Fruit fly (Drosophila melanogaster): ENCODE data around the gene CG5004.
A peak's percentile ranks its signal among the peaks of the same experiment; 100 is the strongest.

Gene CG5004

dm6 chrX:17147983-17148637, 40.7 kb downstream of the CG5004 start, which contains the start of gene RpS5a:
TSS of gene RpS5a (minus strand) at chrX:17148264.
- TF ChIP-seq Met (GFP tag; optimal IDR thresholded peaks at IDR 0.05) (peak; percentile 79), Hr38 (GFP tag; optimal IDR thresholded peaks at IDR 0.05) (no peak), Eip93F (GFP tag; optimal IDR thresholded peaks at IDR 0.05) (no peak), topi (GFP tag; optimal IDR thresholded peaks at IDR 0.05) (peak; percentile 79), acj6 (GFP tag; optimal IDR thresholded peaks at IDR 0.05) (peak; percentile 72), CG9139 (GFP tag; optimal IDR thresholded peaks at IDR 0.05) (peak; percentile 82), esn (GFP tag; optimal IDR thresholded peaks at IDR 0.05) (peak; percentile 78), CG8319 (GFP tag; optimal IDR thresholded peaks at IDR 0.05) (peak; percentile 80), CG15336 (GFP tag; IDR thresholded peaks at IDR 0.05) (peak; percentile 37), CG3032 (tag; optimal IDR thresholded peaks at IDR 0.05) (peak; percentile 66), CG11902 (GFP tag; optimal IDR thresholded peaks at IDR 0.05) (peak; percentile 65), dac (GFP tag; optimal IDR thresholded peaks at IDR 0.05) (peak; percentile 57), OdsH (GFP tag; optimal IDR thresholded peaks at IDR 0.05) (peak; percentile 75), Hr39 (GFP tag; optimal IDR thresholded peaks at IDR 0.05) (peak; percentile 79), eg (GFP tag; IDR thresholded peaks at IDR 0.05) (peak; percentile 76), Ets21C (GFP tag; optimal IDR thresholded peaks at IDR 0.05) (peak; percentile 70), CG8632 (GFP tag; optimal IDR thresholded peaks at IDR 0.05) (peak; percentile 66), Hr4 (GFP tag; optimal IDR thresholded peaks at IDR 0.05) (peak; percentile 31), CG6854 (GFP tag; optimal IDR thresholded peaks at IDR 0.05) (peak; percentile 85), CG10669 (GFP tag; optimal IDR thresholded peaks at IDR 0.05) (peak; percentile 71), CG6163 (GFP tag; IDR thresholded peaks at IDR 0.05) (peak; percentile 76), Sox102F (GFP tag; optimal IDR thresholded peaks at IDR 0.05) (peak; percentile 67), Eip78C (GFP tag) (peak; percentile 91), Sox15 (GFP tag; optimal IDR thresholded peaks at IDR 0.05) (peak; percentile 62), ss (GFP tag; optimal IDR thresholded peaks at IDR 0.05) (peak; percentile 61 to 85), Gug (GFP tag; IDR thresholded peaks at IDR 0.05) (peak; percentile 35; the same call in 1 of the 2 replicates), spab (GFP tag; optimal IDR thresholded peaks at IDR 0.05) (peak; percentile 43), CG7368 (GFP tag; optimal IDR thresholded peaks at IDR 0.05) (peak; percentile 78), CG32006 (GFP tag; optimal IDR thresholded peaks at IDR 0.05) (peak; percentile 46), achi (GFP tag; optimal IDR thresholded peaks at IDR 0.05) (peak; percentile 70), Blimp-1 (GFP tag; optimal IDR thresholded peaks at IDR 0.05) (peak; percentile 59), pdm3 (GFP tag; optimal IDR thresholded peaks at IDR 0.05) (peak; percentile 73), CG10631 (GFP tag; optimal IDR thresholded peaks at IDR 0.05) (peak; percentile 56), CG11762 (GFP tag; optimal IDR thresholded peaks at IDR 0.05; ENCODE audit: insufficient read depth) (peak; percentile 55), salr (GFP tag; optimal IDR thresholded peaks at IDR 0.05) (peak; percentile 43 to 84), Smox (GFP tag; optimal IDR thresholded peaks at IDR 0.05) (peak; percentile 67), CG11294 (GFP tag; IDR thresholded peaks at IDR 0.05) (peak; percentile 48; the same call in 1 of the 2 replicates), svp (GFP tag) (peak; percentile 53), dsx (GFP tag; optimal IDR thresholded peaks at IDR 0.05; ENCODE audit: poor library complexity, severe bottlenecking) (peak; percentile 33), fd59A (GFP tag; optimal IDR thresholded peaks at IDR 0.05) (peak; percentile 63), fd85E (GFP tag; optimal IDR thresholded peaks at IDR 0.05) (peak; percentile 39), CG4318 (GFP tag; optimal IDR thresholded peaks at IDR 0.05) (no peak), CG16779 (tag; optimal IDR thresholded peaks at IDR 0.05) (no peak), fkh (GFP tag; optimal IDR thresholded peaks at IDR 0.05) (peak; percentile 55), net (GFP tag; optimal IDR thresholded peaks at IDR 0.05) (peak; percentile 84), Ets96B (tag; optimal IDR thresholded peaks at IDR 0.05) (peak; percentile 21), CG6276 (GFP tag; optimal IDR thresholded peaks at IDR 0.05) (no peak), Sox14 (GFP tag; optimal IDR thresholded peaks at IDR 0.05) (peak; percentile 66), lz (GFP tag; optimal IDR thresholded peaks at IDR 0.05) (peak; percentile 81), CG6808 (GFP tag; optimal IDR thresholded peaks at IDR 0.05) (peak; percentile 76)

Data from whole organism, prepupa.